Worm (Caenorhabditis elegans) whole organism, young adult: ENCODE measurements around the gene F26A1.1.

Experiments used
- F39B2.1 ChIP-seq: fragments of 200-800 bp; sonication (Bioruptor generic); IDR thresholded peaks from 2 replicates; pipeline ENCODE4 v1.3.6; 2022; ENCODE audit warnings: missing genetic modification reagents, missing genetic modification characterization, missing compliant biosample characterization
- F57C9.4 ChIP-seq: sonication (generic microtip); optimal IDR thresholded peaks from 2 replicates; lab custom pipeline; 2017; ENCODE audit warnings: mild to moderate bottlenecking, missing genetic modification characterization, missing compliant biosample characterization
- athp-1 ChIP-seq: sonication (generic microtip); optimal IDR thresholded peaks from 2 replicates; lab custom pipeline; 2017; ENCODE audit warnings: mild to moderate bottlenecking, missing genetic modification characterization, missing compliant biosample characterization
- bed-1 ChIP-seq: fragments of 200-800 bp; sonication (Bioruptor generic); IDR thresholded peaks from 2 replicates; pipeline ENCODE4 v1.3.6; 2022; ENCODE audit warnings: missing genetic modification reagents, missing genetic modification characterization, missing compliant biosample characterization
- bed-2 ChIP-seq: fragments of 200-800 bp; sonication (Bioruptor generic); IDR thresholded peaks from 2 replicates; pipeline ENCODE4 v1.3.6; 2022; ENCODE audit warnings: missing genetic modification reagents, missing genetic modification characterization, missing compliant biosample characterization
- ceh-40 ChIP-seq: fragments of 200-800 bp; sonication (Bioruptor generic); IDR thresholded peaks from 2 replicates; pipeline ENCODE4 v1.3.6; 2022; ENCODE audit warnings: missing genetic modification characterization, missing compliant biosample characterization
- efl-1 ChIP-seq: fragments of 150-350 bp; optimal IDR thresholded peaks from 2 replicates; lab custom pipeline; 2014; ENCODE audit warnings: missing biosample characterization, missing genetic modification reagents, missing genetic modification characterization
- ets-4 ChIP-seq: fragments of 200-800 bp; sonication (Bioruptor generic); optimal IDR thresholded peaks from 2 replicates; lab custom pipeline; 2018; ENCODE audit warnings: mild to moderate bottlenecking, missing genetic modification characterization, missing compliant biosample characterization
- gei-17 ChIP-seq: fragments of 200-800 bp; sonication (Bioruptor generic); optimal IDR thresholded peaks from 2 replicates; lab custom pipeline; 2018; ENCODE audit warnings: mild to moderate bottlenecking, missing genetic modification characterization, missing compliant biosample characterization
- him-1 ChIP-seq: sonication (generic microtip); optimal IDR thresholded peaks from 2 replicates; lab custom pipeline; 2016; ENCODE audit warnings: missing genotype, missing genetic modification reagents, missing genetic modification characterization, missing compliant biosample characterization
- pha-4 ChIP-seq: fragments of 150-350 bp; sonication (generic microtip); optimal IDR thresholded peaks from 2 replicates; lab custom pipeline; 2014; ENCODE audit warnings: missing biosample characterization, missing genetic modification reagents, missing genetic modification characterization
- snpc-4 ChIP-seq, 5 experiments: fragments of 150-350 bp in 1 of 5; sonication (generic microtip) in 4 of 5; optimal IDR thresholded peaks; 2 replicates each; lab custom pipeline; 2014 to 2018; ENCODE audit warnings: missing genetic modification characterization in 5 of 5, missing biosample characterization in 3 of 5, antibody characterized with exemption in 2 of 5, mild to moderate bottlenecking in 2 of 5, missing compliant biosample characterization in 2 of 5, missing genotype in 2 of 5, moderate library complexity in 2 of 5, missing genetic modification reagents in 1 of 5
- unc-62 ChIP-seq: fragments of 150-350 bp; optimal IDR thresholded peaks from 2 replicates; lab custom pipeline; 2014; ENCODE audit warnings: missing biosample characterization, missing genetic modification reagents, missing genetic modification characterization

ce11 chrIII:4850139-4850538, at the start of gene F26A1.1:
- no peak for TF ChIP-seq pha-4 (tag; lab: Kevin White, UChicago)
- TF ChIP-seq F57C9.4 (tag; lab: Kevin White, UChicago): no peak
- peak; percentile 4 for TF ChIP-seq efl-1 (GFP tag; lab: Kevin White, UChicago)
- no peak for TF ChIP-seq F39B2.1 (GFP tag; lab: Robert Waterston, UW)
- no peak for TF ChIP-seq unc-62 (GFP tag; lab: Kevin White, UChicago)
- TF ChIP-seq bed-1 (GFP tag; lab: Robert Waterston, UW): no peak
- no peak for TF ChIP-seq snpc-4 (GFP tag; optimal IDR thresholded peaks at IDR 0.05; lab: Kevin White, UChicago)
- TF ChIP-seq snpc-4 (tag; optimal IDR thresholded peaks at IDR 0.05; lab: Kevin White, UChicago): no peak
- TF ChIP-seq ets-4 (GFP tag; lab: Kevin White, UChicago): no peak
- no peak for TF ChIP-seq him-1
- no peak for TF ChIP-seq bed-2 (GFP tag; lab: Robert Waterston, UW)
- no peak for TF ChIP-seq athp-1 (tag; lab: Kevin White, UChicago)
- no peak for TF ChIP-seq gei-17 (GFP tag; lab: Kevin White, UChicago)
- TF ChIP-seq ceh-40 (GFP tag; lab: Robert Waterston, UW): no peak
